Worm (Caenorhabditis elegans) whole organism, young adult: ENCODE results near the gene chil-23.

Experiments used
- B0035.1 ChIP-seq: sonication (generic microtip); optimal IDR thresholded peaks from 2 replicates; lab custom pipeline; 2016; ENCODE audit warnings: missing genetic modification characterization, mild to moderate bottlenecking, missing compliant biosample characterization, missing genotype, missing genetic modification reagents
- B0336.3 ChIP-seq: fragments of 200-800 bp; sonication (Bioruptor generic); IDR thresholded peaks from 2 replicates; pipeline ENCODE4 v1.3.6; 2022; ENCODE audit warnings: missing genetic modification characterization, missing compliant biosample characterization
- C06A6.2 ChIP-seq: fragments of 200-800 bp; sonication (Bioruptor generic); conservative IDR thresholded peaks from 2 replicates; pipeline ENCODE4 v1.3.6; 2022; ENCODE audit warnings: missing genetic modification characterization, missing compliant biosample characterization
- F22D6.2 ChIP-seq: sonication (generic microtip); optimal IDR thresholded peaks from 2 replicates; lab custom pipeline; 2016; ENCODE audit warnings: mild to moderate bottlenecking, missing genetic modification characterization, missing compliant biosample characterization
- K11D2.4 ChIP-seq: fragments of 200-800 bp; sonication (Bioruptor generic); IDR thresholded peaks from 2 replicates; pipeline ENCODE4 v1.3.6; 2022; ENCODE audit warnings: missing genetic modification reagents, missing genetic modification characterization, missing compliant biosample characterization
- K12H6.12 ChIP-seq: fragments of 200-800 bp; sonication (Bioruptor generic); optimal IDR thresholded peaks from 2 replicates; lab custom pipeline; 2018; ENCODE audit warnings: mild to moderate bottlenecking, missing genetic modification characterization, missing compliant biosample characterization
- Y53G8AR.9 ChIP-seq: fragments of 200-800 bp; sonication (Bioruptor generic); conservative IDR thresholded peaks from 2 replicates; pipeline ENCODE4 v1.3.6; 2022; ENCODE audit warnings: missing genetic modification reagents, missing genetic modification characterization, missing compliant biosample characterization
- Y56A3A.18 ChIP-seq: fragments of 200-800 bp; sonication (Bioruptor generic); IDR thresholded peaks from 2 replicates; pipeline ENCODE4 v1.3.6; 2022; ENCODE audit warnings: missing genetic modification reagents, missing genetic modification characterization, missing compliant biosample characterization
- Y79H2A.3 ChIP-seq: fragments of 200-800 bp; sonication (Bioruptor generic); conservative IDR thresholded peaks from 2 replicates; pipeline ENCODE4 v1.3.6; 2022; ENCODE audit warnings: missing genetic modification reagents, missing genetic modification characterization, missing compliant biosample characterization
- Y95B8A.8 ChIP-seq: fragments of 200-800 bp; sonication (Bioruptor generic); IDR thresholded peaks from 2 replicates; pipeline ENCODE4 v1.3.6; 2022; ENCODE audit warnings: missing genetic modification reagents, missing genetic modification characterization, missing compliant biosample characterization
- aptf-3 ChIP-seq: fragments of 200-800 bp; sonication (Bioruptor generic); IDR thresholded peaks from 2 replicates; pipeline ENCODE4 v1.3.6; 2022; ENCODE audit warnings: missing genetic modification characterization, missing compliant biosample characterization
- atf-7 ChIP-seq: sonication (generic microtip); optimal IDR thresholded peaks from 2 replicates; lab custom pipeline; 2017; ENCODE audit warnings: mild to moderate bottlenecking, missing genetic modification characterization, missing compliant biosample characterization
- athp-1 ChIP-seq: sonication (generic microtip); optimal IDR thresholded peaks from 2 replicates; lab custom pipeline; 2017; ENCODE audit warnings: mild to moderate bottlenecking, missing genetic modification characterization, missing compliant biosample characterization
- cebp-1 ChIP-seq, 2 experiments: fragments of 200-800 bp in 1 of 2; sonication (Bioruptor generic) in 1 of 2; sonication (generic microtip) in 1 of 2; IDR thresholded peaks in 1 of 2; optimal IDR thresholded peaks in 1 of 2; 2 replicates each; pipeline versions ENCODE4 v1.3.6 to Lab custom; 2017 to 2022; ENCODE audit warnings: missing compliant biosample characterization in 2 of 2, missing genetic modification characterization in 2 of 2, mild to moderate bottlenecking in 1 of 2, missing genetic modification reagents in 1 of 2, moderate library complexity in 1 of 2
- ceh-79 ChIP-seq: sonication (generic microtip); optimal IDR thresholded peaks from 2 replicates; lab custom pipeline; 2017; ENCODE audit warnings: mild to moderate bottlenecking, missing genetic modification characterization, missing compliant biosample characterization
- chd-7 ChIP-seq: sonication (generic microtip); optimal IDR thresholded peaks from 2 replicates; lab custom pipeline; 2016; ENCODE audit warnings: mild to moderate bottlenecking, missing genetic modification characterization, moderate library complexity, missing compliant biosample characterization
- die-1 ChIP-seq: sonication (generic microtip); optimal IDR thresholded peaks from 2 replicates; lab custom pipeline; 2016; ENCODE audit warnings: missing genotype, mild to moderate bottlenecking, missing genetic modification characterization, missing compliant biosample characterization
- egl-44 ChIP-seq: fragments of 200-800 bp; sonication (Bioruptor generic); IDR thresholded peaks from 2 replicates; pipeline ENCODE4 v1.3.6; 2022; ENCODE audit warnings: missing genetic modification reagents, missing genetic modification characterization, missing compliant biosample characterization
- egrh-3 ChIP-seq: fragments of 200-800 bp; sonication (Bioruptor generic); IDR thresholded peaks from 2 replicates; pipeline ENCODE4 v1.3.6; 2022; ENCODE audit warnings: missing genetic modification reagents, missing genetic modification characterization, missing compliant biosample characterization
- ets-4 ChIP-seq: fragments of 200-800 bp; sonication (Bioruptor generic); optimal IDR thresholded peaks from 2 replicates; lab custom pipeline; 2018; ENCODE audit warnings: mild to moderate bottlenecking, missing genetic modification characterization, missing compliant biosample characterization
- fkh-3 ChIP-seq: sonication (generic microtip); optimal IDR thresholded peaks from 2 replicates; lab custom pipeline; 2016; ENCODE audit warnings: mild to moderate bottlenecking, missing genetic modification characterization, missing compliant biosample characterization
- gei-17 ChIP-seq: fragments of 200-800 bp; sonication (Bioruptor generic); optimal IDR thresholded peaks from 2 replicates; lab custom pipeline; 2018; ENCODE audit warnings: mild to moderate bottlenecking, missing genetic modification characterization, missing compliant biosample characterization
- him-1 ChIP-seq: sonication (generic microtip); optimal IDR thresholded peaks from 2 replicates; lab custom pipeline; 2016; ENCODE audit warnings: missing genotype, missing genetic modification reagents, missing genetic modification characterization, missing compliant biosample characterization
- hlh-12 ChIP-seq: sonication (generic microtip); optimal IDR thresholded peaks from 2 replicates; lab custom pipeline; 2016; ENCODE audit warnings: missing genetic modification characterization, missing compliant biosample characterization
- hmg-20 ChIP-seq: fragments of 200-800 bp; sonication (Bioruptor generic); IDR thresholded peaks from 2 replicates; pipeline ENCODE4 v1.3.6; 2022; ENCODE audit warnings: missing genetic modification reagents, missing genetic modification characterization, missing compliant biosample characterization
- let-526 ChIP-seq: fragments of 200-800 bp; sonication (Bioruptor generic); IDR thresholded peaks from 2 replicates; pipeline ENCODE4 v1.3.6; 2022; ENCODE audit warnings: missing genetic modification reagents, missing genetic modification characterization, missing compliant biosample characterization
- let-607 ChIP-seq, 2 experiments: fragments of 200-800 bp in 1 of 2; sonication (Bioruptor generic) in 1 of 2; sonication (generic microtip) in 1 of 2; optimal IDR thresholded peaks; 2 replicates each; lab custom pipeline; 2016 to 2018; ENCODE audit warnings: mild to moderate bottlenecking in 2 of 2, missing compliant biosample characterization in 2 of 2, missing genetic modification characterization in 2 of 2, moderate library complexity in 2 of 2, missing genotype in 1 of 2
- lin-40 ChIP-seq: sonication (generic microtip); optimal IDR thresholded peaks from 2 replicates; lab custom pipeline; 2016; ENCODE audit warnings: missing genetic modification characterization, mild to moderate bottlenecking, missing compliant biosample characterization, missing genotype, missing genetic modification reagents
- madf-10 ChIP-seq: sonication (generic microtip); optimal IDR thresholded peaks from 2 replicates; lab custom pipeline; 2016; ENCODE audit warnings: mild to moderate bottlenecking, missing genetic modification characterization, missing compliant biosample characterization
- madf-3 ChIP-seq: fragments of 200-800 bp; sonication (Bioruptor generic); IDR thresholded peaks from 2 replicates; pipeline ENCODE4 v1.3.6; 2022; ENCODE audit warnings: missing genetic modification reagents, missing genetic modification characterization, missing compliant biosample characterization
- nfya-2 ChIP-seq: fragments of 200-800 bp; sonication (Bioruptor generic); IDR thresholded peaks from 2 replicates; pipeline ENCODE4 v1.3.6; 2022; ENCODE audit warnings: missing genetic modification reagents, missing genetic modification characterization, missing compliant biosample characterization
- nhr-120 ChIP-seq: fragments of 200-800 bp; sonication (Bioruptor generic); IDR thresholded peaks from 2 replicates; pipeline ENCODE4 v1.3.6; 2022; ENCODE audit warnings: missing genetic modification characterization, missing compliant biosample characterization
- nhr-80 ChIP-seq: sonication (generic microtip); optimal IDR thresholded peaks from 2 replicates; lab custom pipeline; 2016; ENCODE audit warnings: missing genetic modification characterization, missing compliant biosample characterization
- nhr-90 ChIP-seq: sonication (generic microtip); optimal IDR thresholded peaks from 2 replicates; lab custom pipeline; 2016; ENCODE audit warnings: missing genotype, mild to moderate bottlenecking, missing genetic modification characterization, missing compliant biosample characterization
- pbrm-1 ChIP-seq: fragments of 200-800 bp; sonication (Bioruptor generic); IDR thresholded peaks from 2 replicates; pipeline ENCODE4 v1.3.6; 2022; ENCODE audit warnings: missing genetic modification reagents, missing genetic modification characterization, missing compliant biosample characterization
- pha-4 ChIP-seq: fragments of 150-350 bp; sonication (generic microtip); optimal IDR thresholded peaks from 2 replicates; lab custom pipeline; 2014; ENCODE audit warnings: missing biosample characterization, missing genetic modification reagents, missing genetic modification characterization
- rcor-1 ChIP-seq: fragments of 200-800 bp; sonication (Bioruptor generic); IDR thresholded peaks from 2 replicates; pipeline ENCODE4 v1.3.6; 2022; ENCODE audit warnings: missing genetic modification reagents, missing genetic modification characterization, missing compliant biosample characterization
- snpc-4 ChIP-seq, 5 experiments: fragments of 150-350 bp in 1 of 5; sonication (generic microtip) in 4 of 5; optimal IDR thresholded peaks; 2 replicates each; lab custom pipeline; 2014 to 2018; ENCODE audit warnings: missing genetic modification characterization in 5 of 5, missing biosample characterization in 3 of 5, antibody characterized with exemption in 2 of 5, mild to moderate bottlenecking in 2 of 5, missing compliant biosample characterization in 2 of 5, missing genotype in 2 of 5, moderate library complexity in 2 of 5, missing genetic modification reagents in 1 of 5
- sptf-2 ChIP-seq: fragments of 200-800 bp; sonication (Bioruptor generic); optimal IDR thresholded peaks from 2 replicates; lab custom pipeline; 2018; ENCODE audit warnings: mild to moderate bottlenecking, missing genetic modification characterization, missing compliant biosample characterization
- tbp1 ChIP-seq: fragments of 200-800 bp; sonication (Bioruptor generic); optimal IDR thresholded peaks from 2 replicates; lab custom pipeline; 2018; ENCODE audit warnings: mild to moderate bottlenecking, missing genetic modification characterization, missing compliant biosample characterization
- tlf-1 ChIP-seq: fragments of 200-800 bp; sonication (Bioruptor generic); optimal IDR thresholded peaks from 2 replicates; lab custom pipeline; 2018; ENCODE audit warnings: mild to moderate bottlenecking, missing genetic modification characterization, missing compliant biosample characterization
- ztf-22 ChIP-seq: fragments of 200-800 bp; sonication (Bioruptor generic); optimal IDR thresholded peaks from 2 replicates; lab custom pipeline; 2018; ENCODE audit warnings: mild to moderate bottlenecking, missing genetic modification characterization, moderate library complexity, missing compliant biosample characterization
- ztf-26 ChIP-seq: sonication (generic microtip); optimal IDR thresholded peaks from 2 replicates; lab custom pipeline; 2017; ENCODE audit warnings: missing genetic modification characterization, missing compliant biosample characterization

The chil-23 gene

ce11 chrII:9500926-9501325, 32.5 kb upstream of the chil-23 start:
- no peak for TF ChIP-seq cebp-1 (GFP tag; IDR thresholded peaks at IDR 0.05; lab: Robert Waterston, UW)
- TF ChIP-seq cebp-1 (tag; optimal IDR thresholded peaks at IDR 0.05; lab: Kevin White, UChicago): peak; percentile 69
- peak; percentile 59 for TF ChIP-seq B0336.3 (GFP tag; lab: Robert Waterston, UW)
- peak; percentile 45 for TF ChIP-seq chd-7
- TF ChIP-seq nfya-2 (GFP tag; lab: Robert Waterston, UW): no peak
- TF ChIP-seq aptf-3 (GFP tag; lab: Robert Waterston, UW): no peak
- peak; percentile 78 for TF ChIP-seq pha-4 (tag; lab: Kevin White, UChicago)
- TF ChIP-seq lin-40 (tag; lab: Kevin White, UChicago): peak; percentile 24
- TF ChIP-seq let-526 (GFP tag; lab: Robert Waterston, UW): peak; percentile 54; the same call in 1 of the 2 replicates
- TF ChIP-seq egrh-3 (GFP tag; lab: Robert Waterston, UW): no peak
- TF ChIP-seq athp-1 (tag; lab: Kevin White, UChicago): no peak
- TF ChIP-seq him-1 (tag; lab: Kevin White, UChicago): no peak
- 0 out of 2 replicates have a peak, but pooled peaks have one; percentile 22 for TF ChIP-seq hmg-20 (GFP tag; lab: Robert Waterston, UW)
- 0 out of 2 replicates have a peak, but pooled peaks have one; percentile 23 for TF ChIP-seq pbrm-1 (GFP tag; lab: Robert Waterston, UW)
- peak; percentile 59 for TF ChIP-seq ets-4 (GFP tag; lab: Kevin White, UChicago)
- TF ChIP-seq Y95B8A.8: peak; percentile 69; the same call in 1 of the 2 replicates
- TF ChIP-seq ztf-22 (GFP tag; lab: Kevin White, UChicago): peak; percentile 56
- 0 out of 2 replicates have a peak, but pooled peaks have one; percentile 19 for TF ChIP-seq egl-44 (GFP tag; lab: Robert Waterston, UW)
- TF ChIP-seq madf-10 (tag; lab: Kevin White, UChicago): peak; percentile 47
- TF ChIP-seq Y56A3A.18: 0 out of 2 replicates have a peak, but pooled peaks have one; percentile 14
- no peak for TF ChIP-seq C06A6.2 (GFP tag; lab: Robert Waterston, UW)
- TF ChIP-seq ceh-79 (tag; lab: Kevin White, UChicago): no peak
- TF ChIP-seq sptf-2: no peak
- TF ChIP-seq let-607 (tag; optimal IDR thresholded peaks at IDR 0.05; lab: Kevin White, UChicago): peak in 1 of 2 experiments; percentile 68
- peak; percentile 43 for TF ChIP-seq nhr-90 (tag; lab: Kevin White, UChicago)
- TF ChIP-seq tbp1 (GFP tag; lab: Kevin White, UChicago): peak; percentile 23
- TF ChIP-seq F22D6.2 (tag; lab: Kevin White, UChicago): no peak
- no peak for TF ChIP-seq K11D2.4 (GFP tag; lab: Robert Waterston, UW)
- peak; percentile 95 for TF ChIP-seq nhr-80 (tag; lab: Kevin White, UChicago)
- peak; percentile 84 for TF ChIP-seq atf-7 (tag; lab: Kevin White, UChicago)
- TF ChIP-seq, all 124 proteins: peak for 19

ce11 chrII:9498589-9498988, 30.2 kb upstream of the chil-23 start:
- TF ChIP-seq madf-3 (no peak), rcor-1 (GFP tag; lab: Robert Waterston, UW) (no peak), gei-17 (GFP tag; lab: Kevin White, UChicago) (no peak), snpc-4 (GFP tag; optimal IDR thresholded peaks at IDR 0.05; lab: Kevin White, UChicago) (no peak), snpc-4 (tag; optimal IDR thresholded peaks at IDR 0.05; lab: Kevin White, UChicago) (no peak), athp-1 (tag; lab: Kevin White, UChicago) (no peak), cebp-1 (GFP tag; IDR thresholded peaks at IDR 0.05; lab: Robert Waterston, UW) (no peak), cebp-1 (tag; optimal IDR thresholded peaks at IDR 0.05; lab: Kevin White, UChicago) (peak; percentile 11), nfya-2 (GFP tag; lab: Robert Waterston, UW) (no peak), die-1 (tag; lab: Kevin White, UChicago) (no peak), hlh-12 (tag; lab: Kevin White, UChicago) (no peak), B0035.1 (tag; lab: Kevin White, UChicago) (no peak), tbp1 (GFP tag; lab: Kevin White, UChicago) (peak; percentile 1), nhr-80 (tag; lab: Kevin White, UChicago) (peak; percentile 63), sptf-2 (no peak), K12H6.12 (tag; lab: Kevin White, UChicago) (no peak), egl-44 (GFP tag; lab: Robert Waterston, UW) (no peak), nhr-120 (GFP tag; lab: Robert Waterston, UW) (no peak), fkh-3 (no peak), ztf-26 (tag; lab: Kevin White, UChicago) (no peak), atf-7 (tag; lab: Kevin White, UChicago) (peak; percentile 90), Y79H2A.3 (no peak), tlf-1 (GFP tag; lab: Kevin White, UChicago) (no peak), Y53G8AR.9 (GFP tag; lab: Robert Waterston, UW) (no peak)
